Worm (Caenorhabditis elegans): ENCODE measurements around the gene ooc-3.

The ooc-3 gene

ce11 chrII:11453025-11453424 is 42.1 kb downstream of the ooc-3 start, which contains the start of gene rsp-1 (continued):
- peak; percentile 41 for TF ChIP-seq F10B5.3 (tag; optimal IDR thresholded peaks at IDR 0.05)
- TF ChIP-seq zfp-2 (tag; optimal IDR thresholded peaks at IDR 0.05) = peak; percentile 54
- TF ChIP-seq duxl-1 (tag; optimal IDR thresholded peaks at IDR 0.05; ENCODE audit: poor library complexity) = peak; percentile 85
- peak; percentile 84 for TF ChIP-seq T26A8.4 (GFP tag; IDR thresholded peaks at IDR 0.05)
- TF ChIP-seq nhr-41 (GFP tag; IDR thresholded peaks at IDR 0.05) = no peak
- no peak for TF ChIP-seq lim-7 (GFP tag; IDR thresholded peaks at IDR 0.05)
- peak; percentile 82 for TF ChIP-seq nhr-48 (tag; optimal IDR thresholded peaks at IDR 0.05)
- TF ChIP-seq F26F4.8 (GFP tag; conservative IDR thresholded peaks at IDR 0.05) = no peak
- TF ChIP-seq zip-2 (tag; optimal IDR thresholded peaks at IDR 0.05) = peak; percentile 55
- TF ChIP-seq lsy-2 (tag; optimal IDR thresholded peaks at IDR 0.05) = peak; percentile 74 to 94
- TF ChIP-seq ztf-7 (tag; optimal IDR thresholded peaks at IDR 0.05) = peak; percentile 23

ce11 chrII:11452498-11453005 is 42.6 kb downstream of the ooc-3 start, which contains the start of gene rsp-2:
Gene rsp-2, minus strand, starts transcription at chrII:11452955.
- TF ChIP-seq ceh-82 (tag; optimal IDR thresholded peaks at IDR 0.05) (no peak), Y75B8A.6 (GFP tag; IDR thresholded peaks at IDR 0.05) (no peak), aha-1 (tag) (peak; percentile 93), unc-62 (GFP tag; optimal IDR thresholded peaks at IDR 0.05 in 1 of 2) (peak in 1 of 2 experiments; percentile 28), unc-62 (tag; optimal IDR thresholded peaks at IDR 0.05) (no peak), Y5F2A.4 (GFP tag; optimal IDR thresholded peaks at IDR 0.05) (no peak), egl-43 (GFP tag; IDR thresholded peaks at IDR 0.05) (0 out of 2 replicates have a peak, but pooled peaks have one; percentile 5)

ce11 chrII:11451738-11452137 is 43.4 kb downstream of the ooc-3 start:
- TF ChIP-seq egl-43 (GFP tag; IDR thresholded peaks at IDR 0.05) (0 out of 2 replicates have a peak, but pooled peaks have one; percentile 43), set-16 (GFP tag; IDR thresholded peaks at IDR 0.05) (peak; percentile 74), aly-2 (tag; optimal IDR thresholded peaks at IDR 0.05) (no peak)

- peak in 1 of 2 experiments; percentile 94 for TF ChIP-seq unc-62 (GFP tag; optimal IDR thresholded peaks at IDR 0.05 in 1 of 2)
- no peak for TF ChIP-seq unc-62 (tag; optimal IDR thresholded peaks at IDR 0.05)
- TF ChIP-seq daf-19 (GFP tag; conservative IDR thresholded peaks at IDR 0.05) = no peak
- TF ChIP-seq aha-1 (tag) = peak; percentile 4
Measured at ce11 chrII:11450882-11451281, 44.2 kb downstream of the ooc-3 start.

- peak; percentile 6 for TF ChIP-seq mxl-3 (GFP tag; optimal IDR thresholded peaks at IDR 0.05)
- TF ChIP-seq F49E8.2 (tag; optimal IDR thresholded peaks at IDR 0.05; ENCODE audit: borderline replicate concordance) = no peak
- TF ChIP-seq dve-1 (tag; optimal IDR thresholded peaks at IDR 0.05; ENCODE audit: insufficient read depth) = peak; percentile 41
- no peak for TF ChIP-seq ceh-20 (GFP tag; IDR thresholded peaks at IDR 0.05)
- TF ChIP-seq dpl-1 (GFP tag; optimal IDR thresholded peaks at IDR 0.05) = no peak
- TF ChIP-seq egl-27 (tag; optimal IDR thresholded peaks at IDR 0.05) = no peak
- TF ChIP-seq dmd-6 (GFP tag; IDR thresholded peaks at IDR 0.05) = peak; percentile 30; the same call in 1 of the 2 replicates
- TF ChIP-seq sdz-12 (GFP tag; optimal IDR thresholded peaks at IDR 0.05) = no peak
- TF ChIP-seq unc-62 (GFP tag; optimal IDR thresholded peaks at IDR 0.05 in 1 of 2) = no peak
- TF ChIP-seq unc-62 (tag; optimal IDR thresholded peaks at IDR 0.05) = no peak
- no peak for TF ChIP-seq R02D3.7 (tag; optimal IDR thresholded peaks at IDR 0.05)
- TF ChIP-seq zip-11 (GFP tag; IDR thresholded peaks at IDR 0.05) = no peak
- TF ChIP-seq pqm-1 (tag; optimal IDR thresholded peaks at IDR 0.05) = peak; percentile 78
- no peak for TF ChIP-seq ceh-62 (tag; optimal IDR thresholded peaks at IDR 0.05)
- peak; percentile 70 for TF ChIP-seq aha-1 (tag)
- TF ChIP-seq ceh-28 (tag; optimal IDR thresholded peaks at IDR 0.05) = no peak
- no peak for TF ChIP-seq aly-2 (tag; optimal IDR thresholded peaks at IDR 0.05)
- TF ChIP-seq hlh-11 (tag; optimal IDR thresholded peaks at IDR 0.05) = peak; percentile 40
- no peak for TF ChIP-seq F37D6.2 (tag; optimal IDR thresholded peaks at IDR 0.05)
- no peak for TF ChIP-seq dmd-9 (GFP tag; IDR thresholded peaks at IDR 0.05)
- no peak for TF ChIP-seq ctbp-1 (GFP tag; IDR thresholded peaks at IDR 0.05)
- TF ChIP-seq mes-2 (tag; optimal IDR thresholded peaks at IDR 0.05; ENCODE audit: poor library complexity, severe bottlenecking) = no peak
- no peak for TF ChIP-seq arid-1 (GFP tag; conservative IDR thresholded peaks at IDR 0.05)
- TF ChIP-seq duxl-1 (tag; optimal IDR thresholded peaks at IDR 0.05; ENCODE audit: poor library complexity) = no peak
- TF ChIP-seq nhr-28 (tag; optimal IDR thresholded peaks at IDR 0.05) = peak; percentile 38
- no peak for TF ChIP-seq T26A8.4 (GFP tag; IDR thresholded peaks at IDR 0.05)
- no peak for TF ChIP-seq nhr-41 (GFP tag; IDR thresholded peaks at IDR 0.05)
- no peak for TF ChIP-seq nhr-42 (GFP tag; IDR thresholded peaks at IDR 0.05)
- no peak for TF ChIP-seq nhr-76 (tag; optimal IDR thresholded peaks at IDR 0.05)
- no peak for TF ChIP-seq set-16 (GFP tag; IDR thresholded peaks at IDR 0.05)
Measured at ce11 chrII:11448753-11449152, 46.4 kb downstream of the ooc-3 start, which contains the start of gene W02B12.1. Gene W02B12.1, plus strand, starts transcription at chrII:11449021.

All from whole organism, L4 larva.